Fruit fly (Drosophila melanogaster) Kc167 (cell line): ENCODE data around the gene Odj.

ENCODE experiments used
- Myc ChIP-seq: fragments of >200 bp; optimal IDR thresholded peaks from 2 replicates; lab custom pipeline; 2017; ENCODE audit warnings: missing external identifiers
- Sin3A ChIP-seq: fragments of >200 bp; optimal IDR thresholded peaks from 2 replicates; lab custom pipeline; 2018; ENCODE audit warnings: missing external identifiers
- h ChIP-seq: fragments of >200 bp; optimal IDR thresholded peaks from 3 replicates; lab custom pipeline; 2018; ENCODE audit warnings: missing external identifiers
- insv ChIP-seq: fragments of >200 bp; optimal IDR thresholded peaks from 3 replicates; lab custom pipeline; 2018; ENCODE audit warnings: missing external identifiers
- ttk ChIP-seq: sonication (Bioruptor generic); optimal IDR thresholded peaks from 2 replicates; lab custom pipeline; 2017; ENCODE audit warnings: missing external identifiers

dm6 chr3R:17784189-17784588 lies 24.8 kb downstream of the Odj start:
- TF ChIP-seq Myc (no peak), h (lab: Kevin White, UChicago) (no peak), insv (no peak), Sin3A (no peak), ttk (no peak)
